Fruit fly (Drosophila melanogaster): ENCODE measurements around the gene gammaSnap2.

DNA sequence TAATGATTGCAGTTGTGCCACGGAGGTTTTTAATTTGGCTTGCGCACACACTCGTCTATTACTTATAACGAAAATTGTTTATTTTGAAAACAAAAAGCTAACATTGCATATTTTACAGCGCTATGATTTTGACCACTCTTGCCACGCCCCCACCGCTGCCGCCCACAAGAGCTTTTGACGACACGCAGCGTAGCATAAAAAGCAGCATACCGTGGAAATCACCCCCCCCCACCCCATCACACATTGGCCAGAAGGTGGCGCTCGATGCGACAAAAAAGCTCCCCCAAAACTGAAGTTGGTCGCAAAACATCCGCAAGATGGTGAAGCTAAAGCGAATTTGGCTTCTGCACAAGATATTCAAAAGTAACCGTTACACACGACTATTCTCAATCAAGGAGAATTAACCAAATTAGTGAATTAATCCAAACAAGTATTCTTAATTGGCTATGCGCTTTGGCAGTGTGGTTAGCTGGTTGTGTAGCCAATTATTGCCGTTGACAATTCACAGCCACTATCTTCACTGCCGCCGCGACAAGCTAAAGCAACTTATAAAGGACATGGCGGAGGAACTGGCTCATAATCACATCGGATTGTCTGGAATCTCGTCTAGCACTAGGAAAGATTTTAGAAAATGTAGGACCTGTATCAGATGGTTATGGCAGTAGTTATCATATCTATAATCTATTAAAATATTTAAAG lies 20.6 kb downstream of the gammaSnap2 start:
- no peak for TF ChIP-seq Myc (optimal IDR thresholded peaks at IDR 0.05)
- no peak for TF ChIP-seq psq (optimal IDR thresholded peaks at IDR 0.05)

All from Kc167 (cell line).